Worm (Caenorhabditis elegans): ENCODE data around the gene dsl-3.

DNA sequence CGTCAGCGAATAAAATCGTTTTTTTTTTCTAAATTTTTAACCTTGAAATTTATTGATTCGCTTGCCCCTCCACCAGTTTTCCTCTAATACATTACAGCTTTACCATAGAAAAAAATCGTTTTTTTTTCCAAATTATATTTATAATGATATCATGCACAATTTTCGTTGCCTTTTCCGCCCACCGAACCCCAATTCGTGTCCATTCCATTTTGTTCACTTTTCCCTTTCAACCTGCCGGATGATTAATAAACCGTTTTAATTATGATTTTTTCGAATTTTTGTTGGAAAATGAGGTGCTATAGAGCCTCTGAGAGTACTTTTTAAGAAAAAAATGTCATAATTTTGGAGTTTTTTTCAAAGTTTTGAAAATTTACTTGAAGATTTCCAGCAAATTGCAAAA lies 8.7 kb upstream of the dsl-3 start, which contains the start of gene set-23:
- no peak for TF ChIP-seq sea-1 (GFP tag; conservative IDR thresholded peaks at IDR 0.05)
- TF ChIP-seq ceh-13 (GFP tag; optimal IDR thresholded peaks at IDR 0.05) = no peak
- no peak for TF ChIP-seq tbx-11 (GFP tag; IDR thresholded peaks at IDR 0.05)
- TF ChIP-seq aly-1 (tag; optimal IDR thresholded peaks at IDR 0.05) = no peak
- no peak for TF ChIP-seq ceh-36 (tag; optimal IDR thresholded peaks at IDR 0.05)
- no peak for TF ChIP-seq F13C5.2 (tag; optimal IDR thresholded peaks at IDR 0.05)
- no peak for TF ChIP-seq ama-1 (optimal IDR thresholded peaks at IDR 0.05)
- no peak for TF ChIP-seq hmbx-1 (tag; optimal IDR thresholded peaks at IDR 0.05)
- no peak for TF ChIP-seq pes-1 (GFP tag; IDR thresholded peaks at IDR 0.05)
